Fruit fly (Drosophila melanogaster): ENCODE results near the gene Ranbp21.

Gene Ranbp21

DNA sequence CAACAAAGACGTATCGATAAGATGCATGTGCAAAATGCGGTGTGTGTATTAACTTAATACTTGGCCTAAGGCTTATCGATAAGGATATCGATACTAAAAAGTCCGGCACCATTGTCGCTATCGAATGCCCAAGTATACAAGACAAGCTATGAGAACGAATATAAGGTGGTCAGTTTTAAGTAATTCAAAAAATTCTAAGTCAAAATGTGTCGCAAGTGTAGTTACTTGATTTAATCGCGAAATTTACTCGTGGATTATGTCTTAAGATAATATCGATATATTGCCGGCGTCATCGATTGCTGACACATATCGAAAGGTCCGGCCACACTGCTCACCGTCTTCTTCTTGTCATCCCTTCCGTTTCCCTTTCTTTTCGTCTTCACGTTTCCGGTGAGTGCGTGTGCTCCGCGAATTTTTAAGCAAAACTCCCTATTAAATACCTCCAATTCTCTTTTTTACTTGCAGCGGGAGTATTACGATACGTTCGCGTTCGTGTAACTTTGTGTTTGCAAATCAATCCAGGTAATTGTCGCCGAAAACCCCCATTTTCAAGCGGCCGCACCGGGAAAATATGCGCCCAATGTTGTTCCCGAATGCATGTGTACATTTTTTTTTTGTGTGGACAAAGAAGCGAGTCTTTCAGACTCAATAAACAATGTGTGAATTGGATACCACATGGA, 54.2 kb downstream of the Ranbp21 start, which contains the start of gene RpS10b (continued):
- TF ChIP-seq dm (GFP tag; optimal IDR thresholded peaks at IDR 0.05) = peak; percentile 95
- TF ChIP-seq zen (tag; optimal IDR thresholded peaks at IDR 0.05) = peak; percentile 68
- peak; percentile 73 for TF ChIP-seq Camta (GFP tag; optimal IDR thresholded peaks at IDR 0.05)
- peak; percentile 96 for TF ChIP-seq Meics (GFP tag; optimal IDR thresholded peaks at IDR 0.05)
- TF ChIP-seq Bdp1 (GFP tag; optimal IDR thresholded peaks at IDR 0.05) = peak; percentile 80
- peak; percentile 96 for TF ChIP-seq ci (GFP tag; IDR thresholded peaks at IDR 0.05)
- peak; percentile 77 for TF ChIP-seq gsb-n (tag; optimal IDR thresholded peaks at IDR 0.05)
- peak; percentile 38 for TF ChIP-seq kay (GFP tag; optimal IDR thresholded peaks at IDR 0.05)
- no peak; the same call in 1 of the 2 replicates for TF ChIP-seq rib (GFP tag; IDR thresholded peaks at IDR 0.05)
- peak; percentile 60 for TF ChIP-seq ttk (GFP tag; IDR thresholded peaks at IDR 0.05)
- TF ChIP-seq Rfx (GFP tag; IDR thresholded peaks at IDR 0.05) = peak; percentile 80
- TF ChIP-seq Nf-YC (tag; optimal IDR thresholded peaks at IDR 0.05) = peak; percentile 71
- TF ChIP-seq CG11456 (GFP tag; IDR thresholded peaks at IDR 0.05) = peak; percentile 90
- TF ChIP-seq gcm2 (GFP tag; optimal IDR thresholded peaks at IDR 0.05) = peak; percentile 76
- TF ChIP-seq CG1602 (GFP tag; optimal IDR thresholded peaks at IDR 0.05) = peak; percentile 40
- peak; percentile 70 for TF ChIP-seq run (tag; optimal IDR thresholded peaks at IDR 0.05)
- TF ChIP-seq CG10366 (GFP tag; IDR thresholded peaks at IDR 0.05) = peak; percentile 71
- TF ChIP-seq CG14860 (GFP tag; IDR thresholded peaks at IDR 0.05; ENCODE audit: partially characterized antibody) = peak; percentile 97
- TF ChIP-seq danr (GFP tag; IDR thresholded peaks at IDR 0.05) = peak; percentile 32; the same call in 1 of the 2 replicates
- TF ChIP-seq B-H2 (GFP tag; optimal IDR thresholded peaks at IDR 0.05) = peak; percentile 88
- TF ChIP-seq vvl (GFP tag; IDR thresholded peaks at IDR 0.05) = peak; percentile 76
- peak; percentile 76 for TF ChIP-seq tx (GFP tag; optimal IDR thresholded peaks at IDR 0.05)
- TF ChIP-seq Stat92E (GFP tag; optimal IDR thresholded peaks at IDR 0.05) = peak in 1 of 3 experiments; percentile 48
- peak; percentile 69; the same call in 1 of the 2 replicates for TF ChIP-seq CG32772 (GFP tag; IDR thresholded peaks at IDR 0.05)
- TF ChIP-seq jumu (GFP tag; optimal IDR thresholded peaks at IDR 0.05) = peak; percentile 73
- no peak for TF ChIP-seq cad (GFP tag; optimal IDR thresholded peaks at IDR 0.05)
- peak; percentile 84 for TF ChIP-seq CG5180 (GFP tag; optimal IDR thresholded peaks at IDR 0.05)
- TF ChIP-seq CG15601 (tag; optimal IDR thresholded peaks at IDR 0.05) = peak; percentile 83
- peak; percentile 86 for TF ChIP-seq Usf (GFP tag; optimal IDR thresholded peaks at IDR 0.05)
- peak; percentile 97 for TF ChIP-seq Scr (GFP tag; IDR thresholded peaks at IDR 0.05; ENCODE audit: partially characterized antibody)
- peak; percentile 79 for TF ChIP-seq CG7556 (GFP tag; optimal IDR thresholded peaks at IDR 0.05)
- peak; percentile 77 for TF ChIP-seq CG13894 (tag; optimal IDR thresholded peaks at IDR 0.05)
- TF ChIP-seq trh (GFP tag; optimal IDR thresholded peaks at IDR 0.05) = peak; percentile 81
- TF ChIP-seq pros (GFP tag; optimal IDR thresholded peaks at IDR 0.05) = peak; percentile 54
- peak; percentile 91 for TF ChIP-seq schlank (tag; optimal IDR thresholded peaks at IDR 0.05)
- peak; percentile 98 for TF ChIP-seq Mes4 (GFP tag; optimal IDR thresholded peaks at IDR 0.05)
- TF ChIP-seq C15 (GFP tag; IDR thresholded peaks at IDR 0.05) = peak; percentile 25; the same call in 1 of the 3 replicates
- peak; percentile 71 for TF ChIP-seq H2.0 (GFP tag; IDR thresholded peaks at IDR 0.05)
- TF ChIP-seq Taf1 (GFP tag; IDR thresholded peaks at IDR 0.05) = no peak; the same call in 1 of the 2 replicates
- TF ChIP-seq CG8359 (GFP tag; optimal IDR thresholded peaks at IDR 0.05; ENCODE audit: borderline replicate concordance) = peak; percentile 85
- 0 out of 2 replicates have a peak, but pooled peaks have one; percentile 39 for TF ChIP-seq CG4404 (GFP tag; IDR thresholded peaks at IDR 0.05)
- TF ChIP-seq emc (GFP tag; optimal IDR thresholded peaks at IDR 0.05) = peak; percentile 84
- TF ChIP-seq abd-A (tag; optimal IDR thresholded peaks at IDR 0.05) = no peak
- TF ChIP-seq Poxn (GFP tag; IDR thresholded peaks at IDR 0.05) = no peak
- peak; percentile 53 for TF ChIP-seq pum (GFP tag; optimal IDR thresholded peaks at IDR 0.05)
- peak; percentile 74 for TF ChIP-seq CG17802 (tag; optimal IDR thresholded peaks at IDR 0.05)
- peak; percentile 96 for TF ChIP-seq nom (GFP tag; optimal IDR thresholded peaks at IDR 0.05)
- peak; percentile 85 for TF ChIP-seq so (GFP tag; IDR thresholded peaks at IDR 0.05)
- peak; percentile 83 for TF ChIP-seq CG12299 (tag; optimal IDR thresholded peaks at IDR 0.05)

All from whole organism, embryonic.